Worm (Caenorhabditis elegans): ENCODE results near the gene cyp-25A4.

ce11 chrIII:3875608-3876007 lies 23.7 kb upstream of the cyp-25A4 start:
- TF ChIP-seq ama-1 (optimal IDR thresholded peaks at IDR 0.05) (no peak), sea-1 (GFP tag; conservative IDR thresholded peaks at IDR 0.05) (no peak), hmg-4 (GFP tag; optimal IDR thresholded peaks at IDR 0.05) (no peak), flt-1 (GFP tag; IDR thresholded peaks at IDR 0.05) (no peak), B0310.2 (tag; optimal IDR thresholded peaks at IDR 0.05) (no peak), F13C5.2 (tag; optimal IDR thresholded peaks at IDR 0.05) (no peak), ets-7 (tag; optimal IDR thresholded peaks at IDR 0.05) (no peak), tbx-37 (GFP tag; conservative IDR thresholded peaks at IDR 0.05) (no peak), tra-4 (tag; optimal IDR thresholded peaks at IDR 0.05) (no peak), aly-1 (tag; optimal IDR thresholded peaks at IDR 0.05) (no peak), scrt-1 (GFP tag; IDR thresholded peaks at IDR 0.05) (no peak), hmbx-1 (tag; optimal IDR thresholded peaks at IDR 0.05) (no peak), pes-1 (GFP tag; IDR thresholded peaks at IDR 0.05) (no peak)

Data from whole organism, early embryonic.